Fruit fly (Drosophila melanogaster) whole organism, prepupa: ENCODE measurements around the gene Acsx2.
A peak's percentile ranks its signal among the peaks of the same experiment; 100 is the strongest.

ENCODE experiments used
- Blimp-1 ChIP-seq: fragments of 200-800 bp; sonication (Bioruptor generic); optimal IDR thresholded peaks from 3 replicates; lab custom pipeline; 2017; ENCODE audit warnings: missing biosample characterization, missing genetic modification characterization, mild to moderate bottlenecking, moderate library complexity, missing genetic modification reagents
- CG10631 ChIP-seq: fragments of 200-800 bp; sonication (Bioruptor generic); optimal IDR thresholded peaks from 2 replicates; lab custom pipeline; 2016; ENCODE audit warnings: missing biosample characterization, missing genetic modification characterization
- CG10669 ChIP-seq: fragments of 200-800 bp; sonication (Bioruptor generic); optimal IDR thresholded peaks from 3 replicates; lab custom pipeline; 2018; ENCODE audit warnings: missing biosample characterization, mild to moderate bottlenecking, missing genetic modification characterization, moderate library complexity
- CG11294 ChIP-seq: fragments of 200-800 bp; sonication (Bioruptor generic); IDR thresholded peaks from 2 replicates; pipeline ENCODE4 v1.3.6; 2022; ENCODE audit warnings: missing biosample characterization, missing genetic modification characterization
- CG11902 ChIP-seq: fragments of 200-800 bp; sonication (Bioruptor generic); optimal IDR thresholded peaks from 3 replicates; lab custom pipeline; 2016; ENCODE audit warnings: missing biosample characterization, missing genetic modification characterization
- CG15336 ChIP-seq: fragments of 200-800 bp; sonication (Bioruptor generic); IDR thresholded peaks from 2 replicates; pipeline ENCODE4 v1.3.6; 2022; ENCODE audit warnings: missing biosample characterization, missing genetic modification characterization
- CG1621 ChIP-seq: fragments of 200-800 bp; sonication (Bioruptor generic); optimal IDR thresholded peaks from 3 replicates; lab custom pipeline; 2018; ENCODE audit warnings: missing biosample characterization, mild to moderate bottlenecking, missing genetic modification characterization
- CG16779 ChIP-seq: fragments of 200-800 bp; sonication (Bioruptor generic); optimal IDR thresholded peaks from 3 replicates; lab custom pipeline; 2017; ENCODE audit warnings: missing biosample characterization, mild to moderate bottlenecking, missing genetic modification characterization
- CG32006 ChIP-seq: fragments of 200-800 bp; sonication (Bioruptor generic); optimal IDR thresholded peaks from 3 replicates; lab custom pipeline; 2017; ENCODE audit warnings: missing biosample characterization, mild to moderate bottlenecking, missing genetic modification characterization
- CG3919 ChIP-seq: fragments of 200-800 bp; sonication (Bioruptor generic); optimal IDR thresholded peaks from 3 replicates; lab custom pipeline; 2016; ENCODE audit warnings: missing biosample characterization, missing genetic modification characterization
- CG4318 ChIP-seq: fragments of 200-800 bp; sonication (Bioruptor generic); optimal IDR thresholded peaks from 3 replicates; lab custom pipeline; 2017; ENCODE audit warnings: missing biosample characterization, mild to moderate bottlenecking, missing genetic modification characterization
- CG6163 ChIP-seq: fragments of 200-800 bp; sonication (Bioruptor generic); IDR thresholded peaks from 3 replicates; pipeline ENCODE4 v1.3.6; 2022; ENCODE audit warnings: missing biosample characterization, missing genetic modification characterization
- CG6276 ChIP-seq: fragments of 200-800 bp; sonication (Bioruptor generic); optimal IDR thresholded peaks from 2 replicates; lab custom pipeline; 2017; ENCODE audit warnings: missing biosample characterization, mild to moderate bottlenecking, missing genetic modification characterization
- CG6792 ChIP-seq: fragments of 200-800 bp; sonication (Bioruptor generic); optimal IDR thresholded peaks from 3 replicates; lab custom pipeline; 2016; ENCODE audit warnings: missing biosample characterization, missing genetic modification characterization
- CG7368 ChIP-seq: fragments of 200-800 bp; sonication (Bioruptor generic); optimal IDR thresholded peaks from 3 replicates; lab custom pipeline; 2016; ENCODE audit warnings: missing biosample characterization, missing genetic modification characterization
- CG8119 ChIP-seq: fragments of 200-800 bp; sonication (Bioruptor generic); IDR thresholded peaks from 3 replicates; pipeline ENCODE4 v1.3.6; 2022; ENCODE audit warnings: missing biosample characterization, missing genetic modification characterization
- CG8632 ChIP-seq: fragments of 200-800 bp; sonication (Bioruptor generic); optimal IDR thresholded peaks from 3 replicates; lab custom pipeline; 2016; ENCODE audit warnings: missing biosample characterization, missing genetic modification characterization
- CG9139 ChIP-seq: fragments of 200-800 bp; sonication (Bioruptor generic); optimal IDR thresholded peaks from 3 replicates; lab custom pipeline; 2017; ENCODE audit warnings: missing biosample characterization, mild to moderate bottlenecking, missing genetic modification characterization
- Eip78C ChIP-seq: fragments of 200-800 bp; sonication (Bioruptor generic); peaks from one replicate; lab custom pipeline; 2016; ENCODE audit warnings: missing biosample characterization, missing genetic modification characterization
- Eip93F ChIP-seq: fragments of 200-800 bp; sonication (Bioruptor generic); optimal IDR thresholded peaks from 2 replicates; lab custom pipeline; 2016; ENCODE audit warnings: missing biosample characterization, mild to moderate bottlenecking, missing genetic modification characterization
- Ets21C ChIP-seq: fragments of 200-800 bp; sonication (Bioruptor generic); optimal IDR thresholded peaks from 3 replicates; lab custom pipeline; 2016; ENCODE audit warnings: missing biosample characterization, missing genetic modification characterization
- Hr38 ChIP-seq: sonication (Bioruptor generic); optimal IDR thresholded peaks from 2 replicates; lab custom pipeline; 2016; ENCODE audit warnings: missing biosample characterization, missing genetic modification characterization
- Lpt ChIP-seq: fragments of 200-800 bp; sonication (Bioruptor generic); optimal IDR thresholded peaks from 3 replicates; lab custom pipeline; 2016; ENCODE audit warnings: missing biosample characterization, missing genetic modification characterization
- Met ChIP-seq: fragments of 200-800 bp; sonication (Bioruptor generic); optimal IDR thresholded peaks from 3 replicates; lab custom pipeline; 2016; ENCODE audit warnings: missing biosample characterization, missing genetic modification characterization
- OdsH ChIP-seq: fragments of 200-800 bp; sonication (Bioruptor generic); optimal IDR thresholded peaks from 3 replicates; lab custom pipeline; 2016; ENCODE audit warnings: missing biosample characterization, missing genetic modification characterization
- Sox15 ChIP-seq: fragments of 200-800 bp; sonication (Bioruptor generic); optimal IDR thresholded peaks from 3 replicates; lab custom pipeline; 2016; ENCODE audit warnings: missing biosample characterization, missing genetic modification characterization
- achi ChIP-seq: fragments of 200-800 bp; sonication (Bioruptor generic); optimal IDR thresholded peaks from 3 replicates; lab custom pipeline; 2016; ENCODE audit warnings: missing biosample characterization, missing genetic modification characterization
- acj6 ChIP-seq: fragments of 200-800 bp; sonication (Bioruptor generic); optimal IDR thresholded peaks from 3 replicates; lab custom pipeline; 2016; ENCODE audit warnings: missing biosample characterization, missing genetic modification characterization
- cyc ChIP-seq: fragments of 200-800 bp; sonication (Bioruptor generic); optimal IDR thresholded peaks from 3 replicates; lab custom pipeline; 2016; ENCODE audit warnings: missing biosample characterization, missing genetic modification characterization
- dac ChIP-seq: fragments of 200-800 bp; sonication (Bioruptor generic); optimal IDR thresholded peaks from 2 replicates; lab custom pipeline; 2017; ENCODE audit warnings: missing biosample characterization, mild to moderate bottlenecking, missing genetic modification characterization
- dsx ChIP-seq: fragments of 200-800 bp; optimal IDR thresholded peaks from 3 replicates; lab custom pipeline; 2019; ENCODE audit warnings: missing biosample characterization, mild to moderate bottlenecking, missing genetic modification characterization, moderate library complexity; ENCODE audit not compliant: poor library complexity, severe bottlenecking
- eg ChIP-seq: fragments of 200-800 bp; sonication (Bioruptor generic); IDR thresholded peaks from 3 replicates; pipeline ENCODE4 v1.3.6; 2022; ENCODE audit warnings: missing biosample characterization, missing genetic modification characterization
- esn ChIP-seq: fragments of 200-800 bp; sonication (Bioruptor generic); optimal IDR thresholded peaks from 2 replicates; lab custom pipeline; 2016; ENCODE audit warnings: missing biosample characterization, mild to moderate bottlenecking, missing genetic modification characterization, moderate library complexity
- fd85E ChIP-seq: fragments of 200-800 bp; sonication (Bioruptor generic); optimal IDR thresholded peaks from 3 replicates; lab custom pipeline; 2016; ENCODE audit warnings: missing biosample characterization, missing genetic modification characterization
- net ChIP-seq: fragments of 200-800 bp; sonication (Bioruptor generic); optimal IDR thresholded peaks from 3 replicates; lab custom pipeline; 2016; ENCODE audit warnings: missing biosample characterization, missing genetic modification characterization
- pdm3 ChIP-seq: fragments of 200-800 bp; sonication (Bioruptor generic); optimal IDR thresholded peaks from 3 replicates; lab custom pipeline; 2016; ENCODE audit warnings: missing biosample characterization, missing genetic modification characterization
- salr ChIP-seq, 2 experiments: fragments of 200-800 bp; sonication (Bioruptor generic); optimal IDR thresholded peaks; 3 replicates each; lab custom pipeline; 2016 to 2018; ENCODE audit warnings: missing biosample characterization in 2 of 2, missing genetic modification characterization in 2 of 2, mild to moderate bottlenecking in 1 of 2
- spab ChIP-seq: fragments of 200-800 bp; sonication (Bioruptor generic); optimal IDR thresholded peaks from 2 replicates; lab custom pipeline; 2017; ENCODE audit warnings: missing biosample characterization, mild to moderate bottlenecking, missing genetic modification characterization, missing genetic modification reagents
- svp ChIP-seq: fragments of 200-800 bp; sonication (Bioruptor generic); peaks from one replicate; lab custom pipeline; 2016; ENCODE audit warnings: missing biosample characterization, missing genetic modification characterization
- topi ChIP-seq: fragments of 200-800 bp; sonication (Bioruptor generic); optimal IDR thresholded peaks from 3 replicates; lab custom pipeline; 2016; ENCODE audit warnings: missing biosample characterization, missing genetic modification characterization
- vri ChIP-seq: fragments of 200-800 bp; sonication (Bioruptor generic); optimal IDR thresholded peaks from 3 replicates; lab custom pipeline; 2016; ENCODE audit warnings: missing biosample characterization, mild to moderate bottlenecking, missing genetic modification characterization

Acsx2 gene

DNA sequence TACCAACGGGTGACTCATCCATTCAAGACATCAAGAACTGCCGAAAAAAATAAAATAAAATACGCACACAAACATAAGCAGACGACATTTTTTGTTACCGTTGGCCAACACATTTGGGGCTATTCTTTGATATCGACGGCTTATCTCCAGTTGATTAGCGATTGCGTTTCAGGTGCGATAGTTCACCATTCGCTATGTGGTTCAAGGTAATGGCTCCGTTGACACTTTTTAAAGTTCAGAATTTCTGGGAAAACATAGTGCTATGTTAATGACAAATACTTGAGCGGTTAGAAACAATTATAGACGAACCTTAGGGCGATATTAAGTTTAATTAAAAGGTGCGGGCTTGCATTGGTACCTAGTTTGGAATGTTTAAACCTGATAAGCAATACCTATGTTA lies 6.9 kb downstream of the Acsx2 start:
- TF ChIP-seq CG11902 (GFP tag; lab: Kevin White, UChicago), result no peak
- TF ChIP-seq cyc (GFP tag; lab: Kevin White, UChicago), result no peak
- no peak for TF ChIP-seq CG10631 (GFP tag; lab: Kevin White, UChicago)
- no peak for TF ChIP-seq CG6163 (GFP tag; lab: Robert Waterston, UW)
- TF ChIP-seq CG32006 (GFP tag; lab: Kevin White, UChicago), result no peak
- TF ChIP-seq esn (GFP tag; lab: Kevin White, UChicago), result no peak
- TF ChIP-seq dac (GFP tag; lab: Kevin White, UChicago), result no peak
- no peak for TF ChIP-seq Hr38 (GFP tag; lab: Kevin White, UChicago)
- TF ChIP-seq Eip78C (GFP tag; lab: Kevin White, UChicago), result no peak
- TF ChIP-seq CG1621 (tag; lab: Kevin White, UChicago), result no peak
- no peak for TF ChIP-seq CG10669
- no peak for TF ChIP-seq CG16779 (tag; lab: Kevin White, UChicago)
- TF ChIP-seq svp (GFP tag; lab: Kevin White, UChicago), result no peak
- TF ChIP-seq Ets21C (GFP tag; lab: Kevin White, UChicago), result no peak
- TF ChIP-seq Blimp-1 (GFP tag; lab: Kevin White, UChicago), result no peak
- TF ChIP-seq CG6792 (GFP tag; lab: Kevin White, UChicago), result no peak
- no peak for TF ChIP-seq pdm3 (GFP tag; lab: Kevin White, UChicago)

DNA sequence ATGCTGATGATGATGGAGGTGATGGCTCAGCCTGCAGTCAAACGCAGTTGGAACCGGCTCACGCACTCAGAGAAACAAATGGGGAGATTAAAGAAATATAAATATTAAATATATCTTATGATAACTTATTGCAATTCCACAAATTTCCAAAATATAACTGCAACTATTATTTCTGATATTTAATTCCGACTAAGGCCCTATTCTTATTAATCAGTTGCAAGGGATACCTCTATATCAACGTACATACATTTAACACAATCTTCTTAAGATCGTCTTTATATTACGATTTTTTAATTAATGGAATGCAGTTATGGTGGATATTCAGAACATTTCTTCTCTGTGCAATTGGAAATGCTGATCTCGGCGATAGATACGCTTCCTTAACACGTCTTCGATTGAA lies 10.2 kb downstream of the Acsx2 start:
- TF ChIP-seq CG6276 (GFP tag; lab: Kevin White, UChicago) (peak; percentile 36), CG10631 (GFP tag; lab: Kevin White, UChicago) (no peak), CG3919 (no peak), CG8119 (GFP tag; lab: Robert Waterston, UW) (0 out of 3 replicates have a peak, but pooled peaks have one; percentile 29), CG16779 (tag; lab: Kevin White, UChicago) (no peak), spab (GFP tag; lab: Kevin White, UChicago) (no peak), CG11902 (GFP tag; lab: Kevin White, UChicago) (no peak), OdsH (GFP tag; lab: Kevin White, UChicago) (no peak), CG32006 (GFP tag; lab: Kevin White, UChicago) (peak; percentile 70), svp (GFP tag; lab: Kevin White, UChicago) (no peak), CG11294 (no peak), vri (GFP tag; lab: Kevin White, UChicago) (no peak)

DNA sequence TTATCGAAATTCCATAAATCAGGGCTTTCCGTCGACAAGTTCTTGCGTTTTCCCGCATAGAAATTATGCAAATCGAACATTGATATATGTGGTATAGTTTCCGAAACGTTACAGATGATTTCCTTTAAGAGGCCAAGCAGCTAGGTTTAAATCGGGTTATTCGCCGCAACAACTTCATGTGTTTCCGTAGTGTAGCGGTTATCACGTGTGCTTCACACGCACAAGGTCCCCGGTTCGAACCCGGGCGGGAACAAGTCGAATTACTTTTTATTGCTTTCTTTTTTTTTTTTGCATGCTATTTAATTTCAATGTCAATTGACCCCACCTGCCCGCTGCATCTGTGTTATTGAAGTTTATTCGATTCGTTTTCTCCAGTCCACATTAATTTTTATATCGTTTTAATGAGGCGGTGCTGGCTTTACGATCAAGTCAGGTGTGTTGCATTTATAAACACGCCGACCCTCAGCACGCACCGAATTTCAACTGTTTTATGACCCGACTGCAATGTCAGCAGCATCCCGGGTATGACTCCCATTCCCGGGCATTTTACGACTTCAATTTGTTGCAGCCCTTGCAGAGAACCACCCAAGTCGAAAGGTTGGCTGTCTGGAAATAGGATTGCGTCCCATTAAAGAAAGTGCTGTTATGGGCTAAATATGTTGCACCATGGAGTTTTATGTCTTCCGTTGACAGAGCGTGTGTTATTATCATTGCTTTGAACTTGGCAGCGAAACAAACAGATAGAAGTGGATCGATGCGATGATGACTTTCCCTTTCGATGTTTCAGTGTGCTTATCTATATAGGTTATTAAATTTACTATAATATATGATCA lies 11.6 kb downstream of the Acsx2 start:
- TF ChIP-seq salr (GFP tag; optimal IDR thresholded peaks at IDR 0.05; lab: Kevin White, UChicago) (no peak), Sox15 (GFP tag; lab: Kevin White, UChicago) (no peak), acj6 (no peak), Met (GFP tag; lab: Kevin White, UChicago) (no peak), CG3919 (no peak), CG8119 (GFP tag; lab: Robert Waterston, UW) (no peak), svp (GFP tag; lab: Kevin White, UChicago) (no peak), achi (GFP tag; lab: Kevin White, UChicago) (no peak), CG11902 (GFP tag; lab: Kevin White, UChicago) (no peak), net (GFP tag; lab: Kevin White, UChicago) (no peak), Ets21C (GFP tag; lab: Kevin White, UChicago) (no peak), CG6792 (GFP tag; lab: Kevin White, UChicago) (no peak), vri (GFP tag; lab: Kevin White, UChicago) (no peak), CG9139 (GFP tag; lab: Kevin White, UChicago) (no peak), dac (GFP tag; lab: Kevin White, UChicago) (no peak), CG32006 (GFP tag; lab: Kevin White, UChicago) (no peak)

DNA sequence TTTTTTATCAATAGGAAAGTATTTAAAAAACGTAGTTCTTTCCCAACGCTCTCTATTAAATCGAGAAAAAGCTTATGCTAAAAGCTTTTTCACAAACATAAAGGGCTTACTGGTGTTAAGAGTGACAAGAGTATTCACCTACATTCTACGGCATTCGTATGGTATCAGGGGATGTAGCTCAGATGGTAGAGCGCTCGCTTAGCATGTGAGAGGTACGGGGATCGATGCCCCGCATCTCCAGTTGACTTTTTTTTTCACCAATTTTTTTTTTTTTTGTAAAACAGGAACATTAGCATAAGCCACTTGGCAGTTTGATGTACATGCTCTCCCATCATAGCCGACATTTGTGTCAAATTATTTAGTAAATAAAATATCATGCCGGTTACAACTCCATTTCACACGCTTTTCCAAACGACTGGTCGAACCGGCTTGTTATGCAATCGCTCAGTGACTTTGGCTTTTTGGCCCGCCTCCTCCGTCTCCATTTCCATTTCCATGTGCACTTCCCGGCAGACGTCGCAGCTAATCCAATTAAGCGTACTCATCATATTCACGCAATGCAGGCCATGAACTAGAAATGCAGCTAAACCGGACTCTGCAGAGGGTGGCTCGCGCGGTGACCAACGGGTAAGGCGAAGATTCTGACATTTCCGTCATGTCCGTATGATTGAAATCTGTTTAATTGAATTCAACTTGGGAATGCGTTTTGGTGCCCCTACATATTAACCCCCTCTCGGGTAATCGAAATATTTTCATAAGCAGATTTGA lies 12.4 kb downstream of the Acsx2 start:
- no peak for TF ChIP-seq pdm3 (GFP tag; lab: Kevin White, UChicago)
- TF ChIP-seq CG8632 (GFP tag; lab: Kevin White, UChicago), result no peak
- TF ChIP-seq CG10631 (GFP tag; lab: Kevin White, UChicago), result no peak
- no peak for TF ChIP-seq eg
- no peak for TF ChIP-seq fd85E (GFP tag; lab: Kevin White, UChicago)
- TF ChIP-seq Eip93F (GFP tag; lab: Kevin White, UChicago), result no peak
- TF ChIP-seq CG4318, result no peak
- TF ChIP-seq CG7368 (GFP tag; lab: Kevin White, UChicago), result no peak
- peak; percentile 27 for TF ChIP-seq svp (GFP tag; lab: Kevin White, UChicago)
- no peak for TF ChIP-seq dsx (GFP tag; lab: Kevin White, UChicago)
- TF ChIP-seq topi (GFP tag; lab: Kevin White, UChicago), result no peak
- no peak for TF ChIP-seq Lpt (GFP tag; lab: Kevin White, UChicago)
- TF ChIP-seq CG15336 (GFP tag; lab: Robert Waterston, UW), result no peak
- 0 out of 3 replicates have a peak, but pooled peaks have one; percentile 16 for TF ChIP-seq CG8119 (GFP tag; lab: Robert Waterston, UW)
- no peak for TF ChIP-seq CG10669
- no peak for TF ChIP-seq CG6276 (GFP tag; lab: Kevin White, UChicago)
